Worm (Caenorhabditis elegans) whole organism, young adult: ENCODE data around the gene Y49E10.16.

ENCODE experiments used
- C06A6.2 ChIP-seq: fragments of 200-800 bp; sonication (Bioruptor generic); conservative IDR thresholded peaks from 2 replicates; pipeline ENCODE4 v1.3.6; 2022; ENCODE audit warnings: missing genetic modification characterization, missing compliant biosample characterization
- D2030.7 ChIP-seq: fragments of 200-800 bp; sonication (Bioruptor generic); IDR thresholded peaks from 2 replicates; pipeline ENCODE4 v1.3.6; 2022; ENCODE audit warnings: missing genetic modification reagents, missing genetic modification characterization, missing compliant biosample characterization
- F33H1.4 ChIP-seq: fragments of 200-800 bp; sonication (Bioruptor generic); IDR thresholded peaks from 2 replicates; pipeline ENCODE4 v1.3.6; 2022; ENCODE audit warnings: missing genetic modification reagents, missing genetic modification characterization, missing compliant biosample characterization
- F37B4.10 ChIP-seq: fragments of 200-800 bp; sonication (Bioruptor generic); IDR thresholded peaks from 2 replicates; pipeline ENCODE4 v1.3.6; 2022; ENCODE audit warnings: missing genetic modification characterization, missing compliant biosample characterization
- F39B2.1 ChIP-seq: fragments of 200-800 bp; sonication (Bioruptor generic); IDR thresholded peaks from 2 replicates; pipeline ENCODE4 v1.3.6; 2022; ENCODE audit warnings: missing genetic modification reagents, missing genetic modification characterization, missing compliant biosample characterization
- F49E8.2 ChIP-seq: sonication (generic microtip); optimal IDR thresholded peaks from 3 replicates; lab custom pipeline; 2017; ENCODE audit warnings: missing genetic modification characterization, mild to moderate bottlenecking, missing compliant biosample characterization, antibody characterized with exemption, moderate library complexity; ENCODE audit not compliant: insufficient read depth
- F52B5.7 ChIP-seq: sonication (generic microtip); optimal IDR thresholded peaks from 2 replicates; lab custom pipeline; 2016; ENCODE audit warnings: mild to moderate bottlenecking, missing genetic modification characterization, missing compliant biosample characterization
- F55B11.4 ChIP-seq: sonication (generic microtip); optimal IDR thresholded peaks from 2 replicates; lab custom pipeline; 2016; ENCODE audit warnings: missing compliant biosample characterization, missing genetic modification characterization, borderline replicate concordance; ENCODE audit not compliant: insufficient read depth
- F57A8.1 ChIP-seq: fragments of 200-800 bp; sonication (Bioruptor generic); optimal IDR thresholded peaks from 2 replicates; lab custom pipeline; 2018; ENCODE audit warnings: mild to moderate bottlenecking, missing genetic modification characterization, moderate library complexity, missing compliant biosample characterization
- K11D2.4 ChIP-seq: fragments of 200-800 bp; sonication (Bioruptor generic); IDR thresholded peaks from 2 replicates; pipeline ENCODE4 v1.3.6; 2022; ENCODE audit warnings: missing genetic modification reagents, missing genetic modification characterization, missing compliant biosample characterization
- T26A5.8 ChIP-seq: sonication (generic microtip); optimal IDR thresholded peaks from 2 replicates; lab custom pipeline; 2016; ENCODE audit warnings: missing genetic modification characterization, missing compliant biosample characterization
- Y53F4B.3 ChIP-seq: fragments of 200-800 bp; sonication (Bioruptor generic); IDR thresholded peaks from 2 replicates; pipeline ENCODE4 v1.3.6; 2022; ENCODE audit warnings: missing genetic modification reagents, missing genetic modification characterization, missing compliant biosample characterization
- Y56A3A.18 ChIP-seq: fragments of 200-800 bp; sonication (Bioruptor generic); IDR thresholded peaks from 2 replicates; pipeline ENCODE4 v1.3.6; 2022; ENCODE audit warnings: missing genetic modification reagents, missing genetic modification characterization, missing compliant biosample characterization
- Y95B8A.8 ChIP-seq: fragments of 200-800 bp; sonication (Bioruptor generic); IDR thresholded peaks from 2 replicates; pipeline ENCODE4 v1.3.6; 2022; ENCODE audit warnings: missing genetic modification reagents, missing genetic modification characterization, missing compliant biosample characterization
- akir-1 ChIP-seq: fragments of 200-800 bp; sonication (Bioruptor generic); optimal IDR thresholded peaks from 2 replicates; lab custom pipeline; 2018; ENCODE audit warnings: mild to moderate bottlenecking, missing genetic modification characterization, moderate library complexity, missing compliant biosample characterization
- aptf-2 ChIP-seq: fragments of 200-800 bp; sonication (Bioruptor generic); conservative IDR thresholded peaks from 2 replicates; pipeline ENCODE4 v1.3.6; 2022; ENCODE audit warnings: missing genetic modification reagents, missing genetic modification characterization, missing compliant biosample characterization
- athp-1 ChIP-seq: sonication (generic microtip); optimal IDR thresholded peaks from 2 replicates; lab custom pipeline; 2017; ENCODE audit warnings: mild to moderate bottlenecking, missing genetic modification characterization, missing compliant biosample characterization
- attf-6 ChIP-seq: fragments of 200-800 bp; sonication (Bioruptor generic); IDR thresholded peaks from 2 replicates; pipeline ENCODE4 v1.3.6; 2022; ENCODE audit warnings: missing genetic modification reagents, missing genetic modification characterization, missing compliant biosample characterization
- bed-2 ChIP-seq: fragments of 200-800 bp; sonication (Bioruptor generic); IDR thresholded peaks from 2 replicates; pipeline ENCODE4 v1.3.6; 2022; ENCODE audit warnings: missing genetic modification reagents, missing genetic modification characterization, missing compliant biosample characterization
- cebp-2 ChIP-seq: fragments of 200-800 bp; sonication (Bioruptor generic); IDR thresholded peaks from 2 replicates; pipeline ENCODE4 v1.3.6; 2022; ENCODE audit warnings: missing genetic modification characterization, missing compliant biosample characterization
- ceh-58 ChIP-seq: fragments of 200-800 bp; sonication (Bioruptor generic); IDR thresholded peaks from 2 replicates; pipeline ENCODE4 v1.3.6; 2022; ENCODE audit warnings: missing genetic modification characterization, missing compliant biosample characterization
- chd-7 ChIP-seq: sonication (generic microtip); optimal IDR thresholded peaks from 2 replicates; lab custom pipeline; 2016; ENCODE audit warnings: mild to moderate bottlenecking, missing genetic modification characterization, moderate library complexity, missing compliant biosample characterization
- die-1 ChIP-seq: sonication (generic microtip); optimal IDR thresholded peaks from 2 replicates; lab custom pipeline; 2016; ENCODE audit warnings: missing genotype, mild to moderate bottlenecking, missing genetic modification characterization, missing compliant biosample characterization
- dpl-1 ChIP-seq: fragments of 150-350 bp; optimal IDR thresholded peaks from 2 replicates; lab custom pipeline; 2014; ENCODE audit warnings: missing biosample characterization, missing genetic modification reagents, missing genetic modification characterization
- efl-1 ChIP-seq: fragments of 150-350 bp; optimal IDR thresholded peaks from 2 replicates; lab custom pipeline; 2014; ENCODE audit warnings: missing biosample characterization, missing genetic modification reagents, missing genetic modification characterization
- hlh-12 ChIP-seq: sonication (generic microtip); optimal IDR thresholded peaks from 2 replicates; lab custom pipeline; 2016; ENCODE audit warnings: missing genetic modification characterization, missing compliant biosample characterization
- hmg-20 ChIP-seq: fragments of 200-800 bp; sonication (Bioruptor generic); IDR thresholded peaks from 2 replicates; pipeline ENCODE4 v1.3.6; 2022; ENCODE audit warnings: missing genetic modification reagents, missing genetic modification characterization, missing compliant biosample characterization
- hrde-1 ChIP-seq: sonication (generic microtip); optimal IDR thresholded peaks from 2 replicates; lab custom pipeline; 2016; ENCODE audit warnings: missing genetic modification characterization, mild to moderate bottlenecking, missing compliant biosample characterization, moderate library complexity, missing genotype, missing genetic modification reagents, borderline replicate concordance
- let-526 ChIP-seq: fragments of 200-800 bp; sonication (Bioruptor generic); IDR thresholded peaks from 2 replicates; pipeline ENCODE4 v1.3.6; 2022; ENCODE audit warnings: missing genetic modification reagents, missing genetic modification characterization, missing compliant biosample characterization
- lin-54 ChIP-seq: fragments of 200-800 bp; sonication (Bioruptor generic); optimal IDR thresholded peaks from 2 replicates; lab custom pipeline; 2018; ENCODE audit warnings: mild to moderate bottlenecking, missing genetic modification characterization, missing compliant biosample characterization
- lir-1 ChIP-seq: fragments of 200-800 bp; sonication (Bioruptor generic); conservative IDR thresholded peaks from 2 replicates; pipeline ENCODE4 v1.3.6; 2022; ENCODE audit warnings: missing genetic modification reagents, missing genetic modification characterization, missing compliant biosample characterization
- lsl-1 ChIP-seq: fragments of 200-800 bp; sonication (Bioruptor generic); optimal IDR thresholded peaks from 2 replicates; lab custom pipeline; 2018; ENCODE audit warnings: mild to moderate bottlenecking, missing genetic modification characterization, moderate library complexity, missing compliant biosample characterization
- lsy-27 ChIP-seq: sonication (generic microtip); optimal IDR thresholded peaks from 2 replicates; lab custom pipeline; 2017; ENCODE audit warnings: missing genetic modification characterization, mild to moderate bottlenecking, missing compliant biosample characterization, antibody characterized with exemption, missing genotype, borderline replicate concordance; ENCODE audit not compliant: insufficient read depth
- madf-10 ChIP-seq: sonication (generic microtip); optimal IDR thresholded peaks from 2 replicates; lab custom pipeline; 2016; ENCODE audit warnings: mild to moderate bottlenecking, missing genetic modification characterization, missing compliant biosample characterization
- madf-8 ChIP-seq: fragments of 200-800 bp; sonication (Bioruptor generic); conservative IDR thresholded peaks from 2 replicates; pipeline ENCODE4 v1.3.6; 2022; ENCODE audit warnings: missing genetic modification reagents, missing genetic modification characterization, missing compliant biosample characterization
- mcd-1 ChIP-seq: fragments of 200-800 bp; sonication (Bioruptor generic); IDR thresholded peaks from 2 replicates; pipeline ENCODE4 v1.3.6; 2022; ENCODE audit warnings: missing genetic modification reagents, missing genetic modification characterization, missing compliant biosample characterization
- pha-4 ChIP-seq: fragments of 150-350 bp; sonication (generic microtip); optimal IDR thresholded peaks from 2 replicates; lab custom pipeline; 2014; ENCODE audit warnings: missing biosample characterization, missing genetic modification reagents, missing genetic modification characterization
- rec-8 ChIP-seq, 2 experiments: sonication (generic microtip); optimal IDR thresholded peaks; 2 replicates each; lab custom pipeline; 2016; ENCODE audit warnings: mild to moderate bottlenecking in 2 of 2, missing genetic modification characterization in 2 of 2, missing genetic modification reagents in 2 of 2, missing genotype in 2 of 2, missing biosample characterization in 1 of 2, missing compliant biosample characterization in 1 of 2, moderate library complexity in 1 of 2
- rpc-1 ChIP-seq, 2 experiments: fragments of 150-350 bp in 1 of 2; sonication (generic microtip) in 1 of 2; optimal IDR thresholded peaks; 2 replicates each; lab custom pipeline; 2014 to 2018; ENCODE audit warnings: missing biosample characterization in 1 of 2, missing genetic modification characterization in 1 of 2, missing genetic modification reagents in 1 of 2, missing genotype in 1 of 2
- sdz-38 ChIP-seq: sonication (generic microtip); optimal IDR thresholded peaks from 2 replicates; lab custom pipeline; 2016; ENCODE audit warnings: missing genotype, missing genetic modification characterization, missing compliant biosample characterization
- snpc-3.4 ChIP-seq: sonication (generic microtip); optimal IDR thresholded peaks from 2 replicates; lab custom pipeline; 2017; ENCODE audit warnings: missing genetic modification characterization, mild to moderate bottlenecking, missing compliant biosample characterization, antibody characterized with exemption, moderate library complexity, missing genotype, missing genetic modification reagents
- snpc-4 ChIP-seq, 5 experiments: fragments of 150-350 bp in 1 of 5; sonication (generic microtip) in 4 of 5; optimal IDR thresholded peaks; 2 replicates each; lab custom pipeline; 2014 to 2018; ENCODE audit warnings: missing genetic modification characterization in 5 of 5, missing biosample characterization in 3 of 5, antibody characterized with exemption in 2 of 5, mild to moderate bottlenecking in 2 of 5, missing compliant biosample characterization in 2 of 5, missing genotype in 2 of 5, moderate library complexity in 2 of 5, missing genetic modification reagents in 1 of 5
- unc-62 ChIP-seq: fragments of 150-350 bp; optimal IDR thresholded peaks from 2 replicates; lab custom pipeline; 2014; ENCODE audit warnings: missing biosample characterization, missing genetic modification reagents, missing genetic modification characterization
- zim-3 ChIP-seq: sonication (generic microtip); optimal IDR thresholded peaks from 2 replicates; lab custom pipeline; 2017; ENCODE audit warnings: mild to moderate bottlenecking, missing genetic modification characterization, moderate library complexity, missing compliant biosample characterization
- ztf-6 ChIP-seq: fragments of 200-800 bp; sonication (Bioruptor generic); IDR thresholded peaks from 2 replicates; pipeline ENCODE4 v1.3.6; 2022; ENCODE audit warnings: missing genetic modification reagents, missing genetic modification characterization, missing compliant biosample characterization

Gene Y49E10.16

ce11 chrIII:12428264-12428627 is 2.1 kb upstream of the Y49E10.16 start:
- TF ChIP-seq snpc-4 (GFP tag; optimal IDR thresholded peaks at IDR 0.05; lab: Kevin White, UChicago) (peak; percentile 12), snpc-4 (tag; optimal IDR thresholded peaks at IDR 0.05; lab: Kevin White, UChicago) (no peak), dpl-1 (GFP tag; lab: Kevin White, UChicago) (peak; percentile 26), efl-1 (GFP tag; lab: Kevin White, UChicago) (no peak)

ce11 chrIII:12428799-12429351 is 1.4 kb upstream of the Y49E10.16 start:
- TF ChIP-seq lsl-1 (GFP tag; lab: Kevin White, UChicago) = no peak
- peak; percentile 42 for TF ChIP-seq lin-54 (GFP tag; lab: Kevin White, UChicago)
- no peak for TF ChIP-seq rec-8 (tag; optimal IDR thresholded peaks at IDR 0.05; lab: Kevin White, UChicago)
- peak; percentile 67 for TF ChIP-seq Y95B8A.8 (GFP tag; lab: Robert Waterston, UW)
- no peak for TF ChIP-seq pha-4 (tag; lab: Kevin White, UChicago)
- no peak for TF ChIP-seq let-526 (GFP tag; lab: Robert Waterston, UW)
- TF ChIP-seq F55B11.4 (tag; lab: Kevin White, UChicago) = no peak
- TF ChIP-seq T26A5.8 (tag; lab: Kevin White, UChicago) = no peak
- no peak for TF ChIP-seq madf-10
- TF ChIP-seq F37B4.10 = no peak
- TF ChIP-seq aptf-2 (GFP tag; lab: Robert Waterston, UW) = no peak
- TF ChIP-seq hrde-1 (tag; lab: Kevin White, UChicago) = peak; percentile 20
- no peak for TF ChIP-seq lsy-27
- no peak for TF ChIP-seq F39B2.1
- TF ChIP-seq akir-1 (GFP tag; lab: Kevin White, UChicago) = no peak
- peak; percentile 24 for TF ChIP-seq die-1 (tag; lab: Kevin White, UChicago)
- TF ChIP-seq F33H1.4 (GFP tag; lab: Robert Waterston, UW) = no peak; the same call in 1 of the 2 replicates
- TF ChIP-seq chd-7 = peak; percentile 51
- no peak for TF ChIP-seq cebp-2 (GFP tag; lab: Robert Waterston, UW)
- no peak for TF ChIP-seq hmg-20 (GFP tag; lab: Robert Waterston, UW)
- TF ChIP-seq D2030.7 (GFP tag; lab: Robert Waterston, UW) = peak; percentile 39
- peak; percentile 28 for TF ChIP-seq zim-3 (tag; lab: Kevin White, UChicago)
- no peak for TF ChIP-seq Y56A3A.18 (GFP tag; lab: Robert Waterston, UW)
- 0 out of 2 replicates have a peak, but pooled peaks have one; percentile 54 for TF ChIP-seq ceh-58 (GFP tag; lab: Robert Waterston, UW)
- TF ChIP-seq hlh-12 = no peak
- no peak for TF ChIP-seq attf-6 (GFP tag; lab: Robert Waterston, UW)
- TF ChIP-seq F49E8.2 = peak; percentile 86
- no peak for TF ChIP-seq sdz-38 (tag; lab: Kevin White, UChicago)
- TF ChIP-seq C06A6.2 (GFP tag; lab: Robert Waterston, UW) = no peak
- no peak for TF ChIP-seq Y53F4B.3 (GFP tag; lab: Robert Waterston, UW)
- TF ChIP-seq unc-62 = no peak
- peak; percentile 25; the same call in 1 of the 2 replicates for TF ChIP-seq madf-8 (GFP tag; lab: Robert Waterston, UW)
- no peak for TF ChIP-seq dpl-1 (GFP tag; lab: Kevin White, UChicago)
- TF ChIP-seq ztf-6 (GFP tag; lab: Robert Waterston, UW) = no peak
- no peak for TF ChIP-seq F52B5.7
- TF ChIP-seq bed-2 = no peak
- TF ChIP-seq athp-1 (tag; lab: Kevin White, UChicago) = peak; percentile 69
- no peak for TF ChIP-seq F57A8.1 (GFP tag; lab: Kevin White, UChicago)
- peak; percentile 34 for TF ChIP-seq snpc-3.4 (tag; lab: Kevin White, UChicago)
- no peak for TF ChIP-seq rpc-1 (optimal IDR thresholded peaks at IDR 0.05; lab: Kevin White, UChicago)
- TF ChIP-seq rpc-1 (tag; optimal IDR thresholded peaks at IDR 0.05; lab: Kevin White, UChicago) = no peak
- peak; percentile 35; the same call in 1 of the 2 replicates for TF ChIP-seq mcd-1 (GFP tag; lab: Robert Waterston, UW)
- no peak for TF ChIP-seq K11D2.4
- no peak for TF ChIP-seq lir-1
